Fruit fly (Drosophila melanogaster) whole organism, adult: ENCODE data around the gene mRF1.

ENCODE experiments used
- CG14711 ChIP-seq: fragments of 200-800 bp; sonication (Bioruptor generic); optimal IDR thresholded peaks from 2 replicates; lab custom pipeline; 2018; ENCODE audit warnings: missing biosample characterization, mild to moderate bottlenecking, missing genetic modification characterization, moderate library complexity
- CG5204 ChIP-seq: fragments of 200-800 bp; sonication (Bioruptor generic); optimal IDR thresholded peaks from 2 replicates; lab custom pipeline; 2016; ENCODE audit warnings: missing biosample characterization, missing genetic modification characterization
- Clk ChIP-seq: fragments of 200-800 bp; sonication (Bioruptor generic); optimal IDR thresholded peaks from 2 replicates; lab custom pipeline; 2017; ENCODE audit warnings: missing biosample characterization, missing genetic modification characterization
- Crg-1 ChIP-seq: fragments of 200-800 bp; sonication (Bioruptor generic); optimal IDR thresholded peaks from 2 replicates; lab custom pipeline; 2016; ENCODE audit warnings: missing biosample characterization, missing genetic modification characterization
- Hr96 ChIP-seq: fragments of 200-800 bp; sonication (Bioruptor generic); optimal IDR thresholded peaks from 2 replicates; lab custom pipeline; 2016; ENCODE audit warnings: missing biosample characterization, missing genetic modification characterization
- Mnt ChIP-seq: fragments of 200-800 bp; sonication (Bioruptor generic); optimal IDR thresholded peaks from 2 replicates; lab custom pipeline; 2016; ENCODE audit warnings: missing biosample characterization, mild to moderate bottlenecking, missing genetic modification characterization
- cnc ChIP-seq, 2 experiments: fragments of >200 bp; optimal IDR thresholded peaks; 2 replicates each; lab custom pipeline; 2017
- kay ChIP-seq: fragments of 200-800 bp; sonication (Bioruptor generic); peaks from one replicate; lab custom pipeline; 2016; ENCODE audit warnings: missing biosample characterization, missing genetic modification characterization, borderline replicate concordance
- ovo ChIP-seq: fragments of 200-800 bp; sonication (Bioruptor generic); optimal IDR thresholded peaks from 2 replicates; lab custom pipeline; 2016; ENCODE audit warnings: missing biosample characterization, missing genetic modification characterization

DNA sequence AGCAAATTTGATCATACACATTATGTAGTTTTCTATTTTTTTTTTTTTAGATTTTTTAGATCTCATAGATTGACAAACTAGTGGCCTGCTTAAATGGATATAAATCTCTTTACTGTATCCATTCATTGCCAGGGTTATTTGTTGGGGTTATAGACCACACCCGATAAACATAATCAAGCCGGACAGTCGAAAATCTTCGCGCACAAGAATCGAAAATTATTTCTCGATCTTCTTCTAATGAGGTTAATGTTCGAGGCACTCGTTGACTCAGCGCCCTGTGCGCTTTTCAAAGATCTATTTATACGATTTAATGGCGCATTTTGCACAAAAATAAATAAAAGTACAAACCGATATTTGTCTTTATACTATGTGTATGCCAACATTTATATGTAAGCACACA lies 39.9 kb downstream of the mRF1 start, which contains the start of gene CG31730:
- TF ChIP-seq CG5204 (GFP tag; lab: Kevin White, UChicago) (no peak), Crg-1 (no peak), ovo (GFP tag; lab: Kevin White, UChicago) (no peak), Hr96 (GFP tag; lab: Kevin White, UChicago) (no peak), Clk (no peak), cnc (optimal IDR thresholded peaks at IDR 0.05; lab: Kevin White, UChicago) (no peak), kay (GFP tag; lab: Kevin White, UChicago) (no peak), Mnt (GFP tag; lab: Kevin White, UChicago) (no peak), CG14711 (tag; lab: Kevin White, UChicago) (no peak)
